Worm (Caenorhabditis elegans) whole organism, mixed stage, embryonic: ENCODE measurements around the gene F10G7.9.
A peak's percentile ranks its signal among the peaks of the same experiment; 100 is the strongest.

Source experiments
- M03D4.4 ChIP-seq: sonication (generic microtip); optimal IDR thresholded peaks from 2 replicates; lab custom pipeline; 2017; ENCODE audit warnings: mild to moderate bottlenecking, missing genetic modification characterization, missing compliant biosample characterization
- bed-3 ChIP-seq: fragments of 200-800 bp; sonication (Bioruptor generic); optimal IDR thresholded peaks from 3 replicates; lab custom pipeline; 2018; ENCODE audit warnings: mild to moderate bottlenecking, missing genetic modification characterization, moderate library complexity, missing compliant biosample characterization
- blmp-1 ChIP-seq: fragments of 150-350 bp; optimal IDR thresholded peaks from 2 replicates; lab custom pipeline; 2014; ENCODE audit warnings: missing biosample characterization, missing genetic modification characterization
- ceh-83 ChIP-seq: fragments of 200-800 bp; sonication (Bioruptor generic); optimal IDR thresholded peaks from 2 replicates; lab custom pipeline; 2018; ENCODE audit warnings: mild to moderate bottlenecking, missing genetic modification characterization, missing compliant biosample characterization
- cnd-1 ChIP-seq: fragments of 200-800 bp; sonication (Bioruptor generic); optimal IDR thresholded peaks from 2 replicates; lab custom pipeline; 2018; ENCODE audit warnings: mild to moderate bottlenecking, missing genetic modification characterization, missing compliant biosample characterization
- drap-1 ChIP-seq: fragments of 200-800 bp; sonication (Bioruptor generic); optimal IDR thresholded peaks from 3 replicates; lab custom pipeline; 2018; ENCODE audit warnings: mild to moderate bottlenecking, missing genetic modification characterization, missing compliant biosample characterization
- elt-1 ChIP-seq: sonication (generic microtip); optimal IDR thresholded peaks from 2 replicates; lab custom pipeline; 2017; ENCODE audit warnings: missing genetic modification characterization, mild to moderate bottlenecking, missing compliant biosample characterization, antibody characterized with exemption, moderate library complexity, borderline replicate concordance; ENCODE audit not compliant: insufficient read depth
- elt-3 ChIP-seq: fragments of 150-350 bp; optimal IDR thresholded peaks from 2 replicates; lab custom pipeline; 2014; ENCODE audit warnings: missing biosample characterization, missing genetic modification characterization
- flh-1 ChIP-seq: fragments of 200-800 bp; sonication (Bioruptor generic); optimal IDR thresholded peaks from 2 replicates; lab custom pipeline; 2018; ENCODE audit warnings: mild to moderate bottlenecking, missing genetic modification characterization, moderate library complexity, missing compliant biosample characterization
- ham-2 ChIP-seq: fragments of 200-800 bp; sonication (Bioruptor generic); optimal IDR thresholded peaks from 2 replicates; lab custom pipeline; 2018; ENCODE audit warnings: mild to moderate bottlenecking, missing genetic modification characterization, missing compliant biosample characterization
- hlh-1 ChIP-seq: fragments of 150-350 bp; optimal IDR thresholded peaks from 2 replicates; lab custom pipeline; 2014; ENCODE audit warnings: missing biosample characterization, missing genetic modification reagents, missing genetic modification characterization
- lin-32 ChIP-seq: fragments of 200-800 bp; sonication (Bioruptor generic); optimal IDR thresholded peaks from 2 replicates; lab custom pipeline; 2018; ENCODE audit warnings: mild to moderate bottlenecking, missing genetic modification characterization, missing compliant biosample characterization
- lsy-2 ChIP-seq: fragments of 150-350 bp; optimal IDR thresholded peaks from 2 replicates; lab custom pipeline; 2014; ENCODE audit warnings: missing biosample characterization, missing genetic modification characterization
- mab-5 ChIP-seq: fragments of 150-350 bp; optimal IDR thresholded peaks from 2 replicates; lab custom pipeline; 2014; ENCODE audit warnings: missing biosample characterization, missing genetic modification characterization
- mls-2 ChIP-seq: sonication (generic microtip); optimal IDR thresholded peaks from 2 replicates; lab custom pipeline; 2016; ENCODE audit warnings: mild to moderate bottlenecking, missing genetic modification characterization, moderate library complexity, missing compliant biosample characterization
- nhr-12 ChIP-seq: fragments of 150-350 bp; optimal IDR thresholded peaks from 2 replicates; lab custom pipeline; 2014; ENCODE audit warnings: missing biosample characterization, missing genetic modification characterization
- nhr-2 ChIP-seq: fragments of 150-350 bp; optimal IDR thresholded peaks from 2 replicates; lab custom pipeline; 2014; ENCODE audit warnings: missing biosample characterization, missing genetic modification characterization
- nhr-237 ChIP-seq: fragments of 150-350 bp; optimal IDR thresholded peaks from 2 replicates; lab custom pipeline; 2014; ENCODE audit warnings: missing biosample characterization, missing genetic modification characterization
- nhr-28 ChIP-seq: fragments of 150-350 bp; optimal IDR thresholded peaks from 2 replicates; lab custom pipeline; 2014; ENCODE audit warnings: missing biosample characterization, missing genetic modification characterization
- nhr-76 ChIP-seq: sonication (generic microtip); optimal IDR thresholded peaks from 2 replicates; lab custom pipeline; 2017; ENCODE audit warnings: missing biosample characterization, missing genetic modification characterization
- sem-2 ChIP-seq: fragments of 200-800 bp; sonication (Bioruptor generic); optimal IDR thresholded peaks from 2 replicates; lab custom pipeline; 2018; ENCODE audit warnings: mild to moderate bottlenecking, missing genetic modification characterization, missing compliant biosample characterization
- snpc-4 ChIP-seq: fragments of 150-350 bp; optimal IDR thresholded peaks from 2 replicates; lab custom pipeline; 2014; ENCODE audit warnings: missing biosample characterization, missing genetic modification characterization
- sptf-1 ChIP-seq: sonication (generic microtip); optimal IDR thresholded peaks from 2 replicates; lab custom pipeline; 2017; ENCODE audit warnings: mild to moderate bottlenecking, missing genetic modification characterization, moderate library complexity, missing compliant biosample characterization
- tbx-8 ChIP-seq: fragments of 200-800 bp; sonication (Bioruptor generic); optimal IDR thresholded peaks from 2 replicates; lab custom pipeline; 2018; ENCODE audit warnings: mild to moderate bottlenecking, missing genetic modification characterization, moderate library complexity, missing compliant biosample characterization
- unc-120 ChIP-seq: sonication (generic microtip); optimal IDR thresholded peaks from 2 replicates; lab custom pipeline; 2017; ENCODE audit warnings: missing genetic modification characterization, missing compliant biosample characterization; ENCODE audit not compliant: poor library complexity, severe bottlenecking
- unc-39 ChIP-seq: fragments of 150-350 bp; optimal IDR thresholded peaks from 2 replicates; lab custom pipeline; 2014; ENCODE audit warnings: missing biosample characterization, missing genetic modification characterization
- unc-62 ChIP-seq: fragments of 150-350 bp; optimal IDR thresholded peaks from 2 replicates; lab custom pipeline; 2014; ENCODE audit warnings: missing biosample characterization, missing genetic modification reagents, missing genetic modification characterization
- ztf-11 ChIP-seq: fragments of 150-350 bp; optimal IDR thresholded peaks from 2 replicates; lab custom pipeline; 2014; ENCODE audit warnings: missing biosample characterization, missing genetic modification characterization

The F10G7.9 gene

ce11 chrII:4748374-4748773 lies 42.1 kb upstream of the F10G7.9 start:
- no peak for TF ChIP-seq nhr-76 (tag; lab: Kevin White, UChicago)
- no peak for TF ChIP-seq ham-2 (GFP tag; lab: Kevin White, UChicago)
- no peak for TF ChIP-seq blmp-1 (tag; lab: Kevin White, UChicago)
- no peak for TF ChIP-seq sem-2 (GFP tag; lab: Kevin White, UChicago)
- TF ChIP-seq M03D4.4 (tag; lab: Kevin White, UChicago) = no peak
- TF ChIP-seq flh-1 (GFP tag; lab: Kevin White, UChicago) = no peak
- no peak for TF ChIP-seq nhr-12 (tag; lab: Kevin White, UChicago)
- no peak for TF ChIP-seq hlh-1 (tag; lab: Kevin White, UChicago)
- TF ChIP-seq nhr-28 (tag; lab: Kevin White, UChicago) = no peak
- TF ChIP-seq lsy-2 (tag; lab: Kevin White, UChicago) = no peak
- TF ChIP-seq cnd-1 (tag; lab: Kevin White, UChicago) = no peak
- TF ChIP-seq elt-1 (tag; lab: Kevin White, UChicago) = no peak
- no peak for TF ChIP-seq tbx-8 (GFP tag; lab: Kevin White, UChicago)
- no peak for TF ChIP-seq unc-62 (GFP tag; lab: Kevin White, UChicago)

ce11 chrII:4747697-4748096 lies 41.4 kb upstream of the F10G7.9 start:
- no peak for TF ChIP-seq mls-2 (tag; lab: Kevin White, UChicago)
- no peak for TF ChIP-seq ham-2 (GFP tag; lab: Kevin White, UChicago)
- no peak for TF ChIP-seq blmp-1 (tag; lab: Kevin White, UChicago)
- TF ChIP-seq sptf-1 (tag; lab: Kevin White, UChicago) = no peak
- no peak for TF ChIP-seq unc-39 (tag; lab: Kevin White, UChicago)
- no peak for TF ChIP-seq sem-2 (GFP tag; lab: Kevin White, UChicago)
- no peak for TF ChIP-seq unc-120 (tag; lab: Kevin White, UChicago)
- no peak for TF ChIP-seq tbx-8 (GFP tag; lab: Kevin White, UChicago)

DNA sequence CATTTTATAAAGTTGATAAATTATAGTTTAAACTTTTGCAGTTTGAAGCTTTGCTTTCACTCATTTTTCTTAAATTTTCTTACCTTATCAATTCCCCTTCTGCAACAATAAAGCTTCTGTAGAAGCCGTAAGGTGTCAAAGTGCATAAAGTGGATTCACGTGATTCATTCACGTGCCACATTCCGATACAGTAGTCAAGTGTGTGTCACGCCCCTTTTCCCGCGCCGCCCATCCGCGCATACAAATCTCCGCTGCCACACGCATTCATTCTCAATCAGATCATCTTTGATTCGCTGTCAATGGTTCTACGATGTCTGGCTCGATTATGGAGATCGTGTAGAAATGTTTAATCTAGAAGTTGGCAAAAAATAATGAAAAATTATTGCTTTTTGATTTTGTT lies 40.8 kb upstream of the F10G7.9 start:
- TF ChIP-seq nhr-237 (tag; lab: Kevin White, UChicago) (no peak), unc-120 (tag; lab: Kevin White, UChicago) (no peak), tbx-8 (GFP tag; lab: Kevin White, UChicago) (no peak), snpc-4 (no peak), ztf-11 (tag; lab: Kevin White, UChicago) (no peak), drap-1 (GFP tag; lab: Kevin White, UChicago) (no peak), unc-62 (GFP tag; lab: Kevin White, UChicago) (no peak), hlh-1 (tag; lab: Kevin White, UChicago) (no peak), nhr-76 (tag; lab: Kevin White, UChicago) (no peak), elt-1 (tag; lab: Kevin White, UChicago) (no peak), flh-1 (GFP tag; lab: Kevin White, UChicago) (no peak), mab-5 (tag; lab: Kevin White, UChicago) (no peak), M03D4.4 (tag; lab: Kevin White, UChicago) (no peak), bed-3 (GFP tag; lab: Kevin White, UChicago) (no peak)

DNA sequence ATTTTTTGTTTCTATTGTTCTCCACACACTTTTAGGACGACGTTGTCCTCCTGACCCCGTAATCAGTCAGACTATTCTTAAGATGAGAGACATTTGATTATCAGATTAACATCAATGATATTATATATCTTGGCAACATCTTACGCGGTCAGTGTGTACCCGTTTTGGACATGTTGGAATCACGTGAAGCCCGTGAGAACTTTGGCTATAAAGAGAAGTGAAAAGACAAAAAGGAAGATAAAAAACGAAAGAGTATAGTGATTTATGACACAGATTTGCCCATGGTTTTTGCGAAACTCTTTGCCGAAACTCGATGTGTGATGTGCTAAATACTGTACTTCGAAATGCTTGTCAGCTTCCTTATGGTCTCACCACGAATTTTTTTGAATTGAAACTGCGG lies 39.0 kb upstream of the F10G7.9 start:
- no peak for TF ChIP-seq mab-5 (tag; lab: Kevin White, UChicago)
- TF ChIP-seq snpc-4 = no peak
- TF ChIP-seq elt-1 (tag; lab: Kevin White, UChicago) = peak; percentile 29
- no peak for TF ChIP-seq ceh-83 (GFP tag; lab: Kevin White, UChicago)
- peak; percentile 25 for TF ChIP-seq elt-3 (tag; lab: Kevin White, UChicago)
- no peak for TF ChIP-seq lsy-2 (tag; lab: Kevin White, UChicago)
- no peak for TF ChIP-seq nhr-237 (tag; lab: Kevin White, UChicago)
- TF ChIP-seq lin-32 (GFP tag; lab: Kevin White, UChicago) = no peak

ce11 chrII:4741527-4742187 lies 35.4 kb upstream of the F10G7.9 start, which contains the start of gene acs-11:
Gene acs-11 (plus strand): TSS chrII:4742137.
- TF ChIP-seq nhr-2 (tag; lab: Kevin White, UChicago) (no peak), nhr-28 (tag; lab: Kevin White, UChicago) (no peak), sptf-1 (tag; lab: Kevin White, UChicago) (no peak)
